Worm (Caenorhabditis elegans): ENCODE measurements around the gene F52D2.7.

ce11 chrX:1915022-1915421 lies 47.4 kb upstream of the F52D2.7 start, which contains the start of gene rgs-9:
- no peak for TF ChIP-seq C38D4.7 (GFP tag; optimal IDR thresholded peaks at IDR 0.05)
- no peak for TF ChIP-seq elt-2 (tag; optimal IDR thresholded peaks at IDR 0.05)
- no peak for TF ChIP-seq rnt-1 (tag; optimal IDR thresholded peaks at IDR 0.05)
- TF ChIP-seq fkh-10 (GFP tag; optimal IDR thresholded peaks at IDR 0.05), result no peak
- TF ChIP-seq dve-1 (tag; optimal IDR thresholded peaks at IDR 0.05), result no peak

Measured in whole organism, late embryonic.